Worm (Caenorhabditis elegans) whole organism, L1 larva: ENCODE data around the gene eea-1.

ENCODE experiments used
- C04F5.9 ChIP-seq: sonication (generic microtip); optimal IDR thresholded peaks from 2 replicates; lab custom pipeline; 2016; ENCODE audit warnings: missing genetic modification characterization, missing compliant biosample characterization
- C16A3.4 ChIP-seq: fragments of 150-350 bp; optimal IDR thresholded peaks from 2 replicates; lab custom pipeline; 2014; ENCODE audit warnings: missing biosample characterization, missing genetic modification characterization
- C34B4.2 ChIP-seq: sonication (generic microtip); optimal IDR thresholded peaks from 2 replicates; lab custom pipeline; 2017; ENCODE audit warnings: mild to moderate bottlenecking, missing genetic modification characterization, missing compliant biosample characterization
- F16B12.6 ChIP-seq: fragments of 150-350 bp; optimal IDR thresholded peaks from 2 replicates; lab custom pipeline; 2014; ENCODE audit warnings: missing biosample characterization, missing genetic modification characterization
- ama-1 ChIP-seq: fragments of 150-350 bp; optimal IDR thresholded peaks from 2 replicates; lab custom pipeline; 2014
- blmp-1 ChIP-seq: fragments of 150-350 bp; optimal IDR thresholded peaks from 2 replicates; lab custom pipeline; 2014; ENCODE audit warnings: missing biosample characterization, missing genetic modification characterization
- ceh-8 ChIP-seq: fragments of 200-800 bp; sonication (Bioruptor generic); optimal IDR thresholded peaks from 2 replicates; lab custom pipeline; 2018; ENCODE audit warnings: mild to moderate bottlenecking, missing genetic modification characterization, moderate library complexity, missing compliant biosample characterization
- ceh-82 ChIP-seq, 3 experiments: fragments of 150-350 bp in 1 of 3; sonication (generic microtip) in 2 of 3; optimal IDR thresholded peaks; 2 replicates each; lab custom pipeline; 2014 to 2017; ENCODE audit warnings: missing biosample characterization in 3 of 3, missing genetic modification characterization in 3 of 3
- ces-1 ChIP-seq: fragments of 150-350 bp; optimal IDR thresholded peaks from 2 replicates; lab custom pipeline; 2014; ENCODE audit warnings: missing biosample characterization, missing genetic modification reagents, missing genetic modification characterization
- dsc-1 ChIP-seq: sonication (generic microtip); optimal IDR thresholded peaks from 2 replicates; lab custom pipeline; 2016; ENCODE audit warnings: mild to moderate bottlenecking, missing genetic modification characterization, missing compliant biosample characterization
- efl-1 ChIP-seq, 4 experiments: fragments of 150-350 bp; optimal IDR thresholded peaks in 3 of 4; peaks in 1 of 4; 1 replicate in 1 of 4; 2 replicates in 3 of 4; lab custom pipeline; 2014; ENCODE audit warnings: missing biosample characterization in 2 of 4, missing genetic modification characterization in 2 of 4, missing genetic modification reagents in 2 of 4
- egl-27 ChIP-seq, 2 experiments: fragments of 150-350 bp in 1 of 2; sonication (generic microtip); optimal IDR thresholded peaks; 3 replicates each; lab custom pipeline; 2017 to 2018; ENCODE audit warnings: missing biosample characterization in 2 of 2, missing genetic modification characterization in 2 of 2, missing genetic modification reagents in 2 of 2
- ets-5 ChIP-seq: fragments of 200-800 bp; sonication (Bioruptor generic); IDR thresholded peaks from 2 replicates; pipeline ENCODE4 v1.3.6; 2022; ENCODE audit warnings: missing genetic modification characterization, missing compliant biosample characterization
- fkh-4 ChIP-seq: sonication (generic microtip); optimal IDR thresholded peaks from 2 replicates; lab custom pipeline; 2016; ENCODE audit warnings: missing compliant biosample characterization, missing genetic modification characterization, borderline replicate concordance
- hlh-17 ChIP-seq: fragments of 200-800 bp; sonication (Bioruptor generic); optimal IDR thresholded peaks from 2 replicates; lab custom pipeline; 2018; ENCODE audit warnings: missing genetic modification characterization, mild to moderate bottlenecking, missing compliant biosample characterization, moderate library complexity, borderline replicate concordance
- hlh-4 ChIP-seq: sonication (generic microtip); optimal IDR thresholded peaks from 2 replicates; lab custom pipeline; 2016; ENCODE audit warnings: mild to moderate bottlenecking, missing genetic modification characterization, missing compliant biosample characterization
- irx-1 ChIP-seq: sonication (generic microtip); optimal IDR thresholded peaks from 2 replicates; lab custom pipeline; 2016; ENCODE audit warnings: missing genetic modification characterization, missing compliant biosample characterization
- isw-1 ChIP-seq: fragments of 200-800 bp; sonication (Bioruptor generic); IDR thresholded peaks from 2 replicates; pipeline ENCODE4 v1.3.6; 2022; ENCODE audit warnings: missing genetic modification characterization, missing compliant biosample characterization
- jun-1 ChIP-seq: fragments of 150-350 bp; optimal IDR thresholded peaks from 2 replicates; lab custom pipeline; 2014; ENCODE audit warnings: missing biosample characterization, missing genetic modification reagents, missing genetic modification characterization
- lin-13 ChIP-seq: fragments of 150-350 bp; optimal IDR thresholded peaks from 2 replicates; lab custom pipeline; 2014; ENCODE audit warnings: missing biosample characterization, missing genetic modification reagents, missing genetic modification characterization
- lin-15B ChIP-seq: fragments of 150-350 bp; sonication (generic microtip); optimal IDR thresholded peaks from 3 replicates; lab custom pipeline; 2014; ENCODE audit warnings: missing biosample characterization, missing genetic modification characterization
- lin-35 ChIP-seq, 2 experiments: fragments of 150-350 bp; optimal IDR thresholded peaks; 2 replicates each; lab custom pipeline; 2014; ENCODE audit warnings: missing biosample characterization in 2 of 2, missing genetic modification characterization in 2 of 2, missing genetic modification reagents in 2 of 2
- lsy-2 ChIP-seq, 2 experiments: fragments of 150-350 bp; optimal IDR thresholded peaks; 2 replicates each; lab custom pipeline; 2014; ENCODE audit warnings: missing biosample characterization in 2 of 2, missing genetic modification characterization in 2 of 2
- nhr-12 ChIP-seq: sonication (generic microtip); optimal IDR thresholded peaks from 2 replicates; lab custom pipeline; 2017; ENCODE audit warnings: missing biosample characterization, missing genetic modification characterization
- nhr-19 ChIP-seq: fragments of 200-800 bp; sonication (Bioruptor generic); conservative IDR thresholded peaks from 2 replicates; pipeline ENCODE4 v1.3.6; 2022; ENCODE audit warnings: missing genetic modification characterization, missing compliant biosample characterization
- nhr-20 ChIP-seq: sonication (generic microtip); optimal IDR thresholded peaks from 2 replicates; lab custom pipeline; 2016; ENCODE audit warnings: mild to moderate bottlenecking, missing genetic modification characterization, missing compliant biosample characterization
- nhr-237 ChIP-seq: fragments of 150-350 bp; optimal IDR thresholded peaks from 2 replicates; lab custom pipeline; 2014; ENCODE audit warnings: missing biosample characterization, missing genetic modification characterization
- nhr-47 ChIP-seq: sonication (generic microtip); optimal IDR thresholded peaks from 2 replicates; lab custom pipeline; 2016; ENCODE audit warnings: mild to moderate bottlenecking, missing genetic modification characterization, moderate library complexity, missing compliant biosample characterization
- nhr-71 ChIP-seq: sonication (generic microtip); optimal IDR thresholded peaks from 2 replicates; lab custom pipeline; 2016; ENCODE audit warnings: mild to moderate bottlenecking, missing genetic modification characterization, moderate library complexity, missing compliant biosample characterization
- nhr-76 ChIP-seq: sonication (generic microtip); optimal IDR thresholded peaks from 2 replicates; lab custom pipeline; 2017; ENCODE audit warnings: missing biosample characterization, missing genetic modification characterization
- nhr-84 ChIP-seq: sonication (generic microtip); optimal IDR thresholded peaks from 2 replicates; lab custom pipeline; 2017; ENCODE audit warnings: missing biosample characterization, missing genetic modification characterization
- nhr-85 ChIP-seq: sonication (generic microtip); peaks from one replicate; lab custom pipeline; 2016; ENCODE audit warnings: missing genetic modification characterization, inconsistent platforms, missing compliant biosample characterization
- nhr-90 ChIP-seq: sonication (generic microtip); optimal IDR thresholded peaks from 2 replicates; lab custom pipeline; 2016; ENCODE audit warnings: mild to moderate bottlenecking, missing genetic modification characterization, missing compliant biosample characterization; ENCODE audit not compliant: poor library complexity
- pax-3 ChIP-seq: fragments of 200-800 bp; sonication (Bioruptor generic); optimal IDR thresholded peaks from 2 replicates; lab custom pipeline; 2018; ENCODE audit warnings: mild to moderate bottlenecking, missing genetic modification characterization, moderate library complexity, missing compliant biosample characterization
- pqm-1 ChIP-seq: sonication (generic microtip); optimal IDR thresholded peaks from 3 replicates; lab custom pipeline; 2017; ENCODE audit warnings: missing biosample characterization, missing genetic modification characterization
- rnt-1 ChIP-seq: sonication (generic microtip); optimal IDR thresholded peaks from 2 replicates; lab custom pipeline; 2016; ENCODE audit warnings: mild to moderate bottlenecking, missing genetic modification characterization, moderate library complexity, missing compliant biosample characterization
- skn-1 ChIP-seq: fragments of 150-350 bp; optimal IDR thresholded peaks from 2 replicates; lab custom pipeline; 2014; ENCODE audit warnings: missing biosample characterization, missing genetic modification characterization
- snu-23 ChIP-seq: sonication (generic microtip); optimal IDR thresholded peaks from 2 replicates; lab custom pipeline; 2016; ENCODE audit warnings: missing genetic modification characterization, missing compliant biosample characterization
- sptf-1 ChIP-seq: fragments of 150-350 bp; optimal IDR thresholded peaks from 2 replicates; lab custom pipeline; 2014; ENCODE audit warnings: missing biosample characterization, missing genetic modification characterization
- sup-37 ChIP-seq: fragments of 200-800 bp; sonication (Bioruptor generic); optimal IDR thresholded peaks from 2 replicates; lab custom pipeline; 2018; ENCODE audit warnings: mild to moderate bottlenecking, missing genetic modification characterization, missing compliant biosample characterization
- tbx-2 ChIP-seq: sonication (generic microtip); optimal IDR thresholded peaks from 2 replicates; lab custom pipeline; 2016; ENCODE audit warnings: missing genetic modification characterization, missing compliant biosample characterization
- tlp-1 ChIP-seq: fragments of 150-350 bp; optimal IDR thresholded peaks from 2 replicates; lab custom pipeline; 2014; ENCODE audit warnings: missing biosample characterization, missing genetic modification characterization
- unc-86 ChIP-seq: sonication (generic microtip); optimal IDR thresholded peaks from 2 replicates; lab custom pipeline; 2016; ENCODE audit warnings: missing genetic modification characterization, missing compliant biosample characterization
- unc-98 ChIP-seq: fragments of 200-800 bp; sonication (Bioruptor generic); IDR thresholded peaks from 2 replicates; pipeline ENCODE4 v1.3.6; 2022; ENCODE audit warnings: missing genetic modification characterization, missing compliant biosample characterization
- xbp-1 ChIP-seq: sonication (generic microtip); optimal IDR thresholded peaks from 2 replicates; lab custom pipeline; 2016; ENCODE audit warnings: missing genetic modification characterization, missing compliant biosample characterization
- zip-4 ChIP-seq: fragments of 200-800 bp; sonication (Bioruptor generic); optimal IDR thresholded peaks from 2 replicates; lab custom pipeline; 2018; ENCODE audit warnings: mild to moderate bottlenecking, missing genetic modification characterization, moderate library complexity, missing compliant biosample characterization

eea-1 gene

DNA sequence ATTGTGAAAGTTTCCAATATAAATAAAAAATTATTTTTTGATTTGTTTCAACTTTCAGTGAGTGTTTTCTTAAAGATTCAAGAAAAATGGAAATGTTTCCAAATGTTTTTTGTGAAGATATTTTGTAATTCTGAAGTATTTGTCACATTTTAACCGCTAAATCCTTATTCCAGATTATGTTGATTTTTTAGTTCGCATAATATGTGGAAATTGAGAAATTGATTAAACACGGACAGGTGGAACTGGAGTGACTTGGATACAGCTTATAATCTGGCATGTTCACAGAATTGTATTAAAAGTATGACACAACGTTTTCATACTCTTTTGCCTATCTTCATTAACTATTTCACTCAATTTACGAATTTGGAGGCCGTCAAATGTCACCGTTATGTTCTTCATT, 41.7 kb downstream of the eea-1 start, which contains the start of gene lurp-3:
TSS of gene lurp-3 (plus strand) at position 301 of the 400 bp plus-strand sequence.
- TF ChIP-seq lin-13 (GFP tag; lab: Kevin White, UChicago) (no peak), ceh-8 (GFP tag; lab: Kevin White, UChicago) (no peak), pqm-1 (tag; lab: Kevin White, UChicago) (no peak), nhr-76 (tag; lab: Kevin White, UChicago) (no peak), nhr-19 (GFP tag; lab: Robert Waterston, UW) (no peak), blmp-1 (tag; lab: Kevin White, UChicago) (no peak), tlp-1 (no peak), nhr-47 (no peak), ama-1 (no peak), C34B4.2 (tag; lab: Kevin White, UChicago) (no peak), rnt-1 (tag; lab: Kevin White, UChicago) (no peak), fkh-4 (tag; lab: Kevin White, UChicago) (no peak), unc-98 (no peak), nhr-85 (tag; lab: Kevin White, UChicago) (no peak), dsc-1 (no peak), irx-1 (tag; lab: Kevin White, UChicago) (no peak), snu-23 (no peak)

DNA sequence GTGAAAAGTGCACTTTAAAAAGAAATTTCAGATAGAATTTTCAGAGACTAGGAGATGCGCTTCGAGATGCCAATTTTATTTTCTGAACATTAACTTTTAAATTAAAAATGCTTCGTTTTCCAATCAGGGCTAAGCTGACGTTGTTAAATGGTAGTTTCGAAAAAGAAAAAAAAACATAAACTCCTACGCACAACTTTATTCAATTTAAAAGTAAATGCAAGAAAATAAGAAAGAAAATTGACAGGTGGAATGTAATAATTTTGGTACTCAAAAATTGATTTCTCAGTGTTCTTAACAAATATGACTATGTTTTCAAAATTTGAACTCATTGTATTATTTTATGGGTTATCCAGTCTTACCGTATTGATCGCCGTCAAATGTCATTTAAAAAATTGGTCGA, 43.8 kb downstream of the eea-1 start, which contains the start of gene lurp-2:
TSS of gene lurp-2 (plus strand) at position 301 of the 400 bp plus-strand sequence.
- TF ChIP-seq sptf-1 (tag; lab: Kevin White, UChicago), result no peak
- no peak for TF ChIP-seq nhr-85 (tag; lab: Kevin White, UChicago)
- TF ChIP-seq egl-27 (tag; optimal IDR thresholded peaks at IDR 0.05; lab: Kevin White, UChicago), result no peak
- no peak for TF ChIP-seq nhr-47

DNA sequence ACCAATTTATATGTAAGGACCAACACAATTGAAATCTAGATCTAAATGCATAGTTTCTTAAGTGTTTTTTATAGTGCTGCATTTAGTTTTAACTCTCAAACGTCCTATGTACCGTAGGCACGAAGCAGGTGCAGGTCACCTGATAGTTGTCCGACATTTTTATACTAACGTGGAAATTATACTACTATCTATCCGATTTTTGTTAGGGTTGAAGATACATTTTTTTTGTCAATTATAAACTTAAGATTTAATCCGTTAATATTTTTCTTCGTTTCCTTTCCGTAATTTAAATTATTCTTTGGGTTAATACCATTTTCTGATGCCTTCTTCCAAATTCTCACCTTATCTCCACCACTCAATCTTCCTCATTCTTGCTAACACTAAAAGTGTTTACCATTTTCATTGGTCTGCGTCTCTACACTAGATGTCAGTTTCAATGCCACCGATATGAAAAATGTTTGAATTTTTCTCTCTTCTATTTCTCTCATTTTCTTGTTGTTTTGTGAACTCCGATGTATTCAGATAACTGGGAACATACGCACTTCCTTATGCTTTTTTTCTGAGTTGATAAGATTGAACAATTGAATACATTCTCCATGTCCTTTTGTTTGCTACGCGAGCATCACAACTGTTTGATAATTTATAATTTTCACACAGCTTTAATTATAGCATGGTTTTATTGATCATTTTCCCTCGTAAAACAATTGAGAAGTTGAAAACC, 51.8 kb downstream of the eea-1 start, which contains the start of gene Y2H9A.4:
TSS of gene Y2H9A.4 (plus strand) at position 671 of the 721 bp plus-strand sequence.
- TF ChIP-seq lsy-2 (tag; optimal IDR thresholded peaks at IDR 0.05; lab: Kevin White, UChicago) (peak; percentile 5 to 37), nhr-90 (tag; lab: Kevin White, UChicago) (no peak), dsc-1 (no peak), nhr-71 (tag; lab: Kevin White, UChicago) (peak; percentile 38), F16B12.6 (tag; lab: Kevin White, UChicago) (no peak), efl-1 (optimal IDR thresholded peaks at IDR 0.05; lab: Kevin White, UChicago) (peak in 1 of 2 experiments; percentile 4), efl-1 (GFP tag; optimal IDR thresholded peaks at IDR 0.05 in 1 of 2; lab: Kevin White, UChicago) (no peak), C16A3.4 (tag; lab: Kevin White, UChicago) (no peak), hlh-17 (GFP tag; lab: Kevin White, UChicago) (no peak), nhr-237 (tag; lab: Kevin White, UChicago) (no peak), sup-37 (no peak), ceh-82 (tag; optimal IDR thresholded peaks at IDR 0.05; lab: Kevin White, UChicago) (no peak), ces-1 (no peak), hlh-4 (tag; lab: Kevin White, UChicago) (no peak), lin-35 (GFP tag; optimal IDR thresholded peaks at IDR 0.05; lab: Kevin White, UChicago) (no peak), isw-1 (GFP tag; lab: Robert Waterston, UW) (no peak), jun-1 (tag; lab: Kevin White, UChicago) (no peak), nhr-85 (tag; lab: Kevin White, UChicago) (peak; percentile 80), blmp-1 (tag; lab: Kevin White, UChicago) (peak; percentile 48), C34B4.2 (tag; lab: Kevin White, UChicago) (no peak), unc-86 (no peak), snu-23 (peak; percentile 49), xbp-1 (tag; lab: Kevin White, UChicago) (no peak), unc-98 (no peak), nhr-12 (tag; lab: Kevin White, UChicago) (no peak), zip-4 (GFP tag; lab: Kevin White, UChicago) (no peak), pax-3 (tag; lab: Kevin White, UChicago) (no peak), nhr-84 (tag; lab: Kevin White, UChicago) (no peak), C04F5.9 (tag; lab: Kevin White, UChicago) (no peak), nhr-76 (tag; lab: Kevin White, UChicago) (no peak), tbx-2 (no peak), lin-15B (no peak), rnt-1 (tag; lab: Kevin White, UChicago) (peak; percentile 13), skn-1 (no peak), nhr-19 (GFP tag; lab: Robert Waterston, UW) (no peak), nhr-20 (tag; lab: Kevin White, UChicago) (peak; percentile 46), ets-5 (GFP tag; lab: Robert Waterston, UW) (no peak)
